Worm (Caenorhabditis elegans) whole organism, L1 larva: ENCODE results near the gene ndua-7.

Experiments
- C04F5.9 ChIP-seq: sonication (generic microtip); optimal IDR thresholded peaks from 2 replicates; lab custom pipeline; 2016; ENCODE audit warnings: missing genetic modification characterization, missing compliant biosample characterization
- C16A3.4 ChIP-seq: fragments of 150-350 bp; optimal IDR thresholded peaks from 2 replicates; lab custom pipeline; 2014; ENCODE audit warnings: missing biosample characterization, missing genetic modification characterization
- C34B4.2 ChIP-seq: sonication (generic microtip); optimal IDR thresholded peaks from 2 replicates; lab custom pipeline; 2017; ENCODE audit warnings: mild to moderate bottlenecking, missing genetic modification characterization, missing compliant biosample characterization
- F16B12.6 ChIP-seq: fragments of 150-350 bp; optimal IDR thresholded peaks from 2 replicates; lab custom pipeline; 2014; ENCODE audit warnings: missing biosample characterization, missing genetic modification characterization
- aha-1 ChIP-seq: fragments of 150-350 bp; optimal IDR thresholded peaks from 2 replicates; lab custom pipeline; 2014; ENCODE audit warnings: missing biosample characterization, missing genetic modification characterization
- aly-2 ChIP-seq: fragments of 150-350 bp; optimal IDR thresholded peaks from 2 replicates; lab custom pipeline; 2014; ENCODE audit warnings: missing biosample characterization, missing genetic modification characterization
- ama-1 ChIP-seq: fragments of 150-350 bp; optimal IDR thresholded peaks from 2 replicates; lab custom pipeline; 2014
- blmp-1 ChIP-seq: fragments of 150-350 bp; optimal IDR thresholded peaks from 2 replicates; lab custom pipeline; 2014; ENCODE audit warnings: missing biosample characterization, missing genetic modification characterization
- ceh-8 ChIP-seq: fragments of 200-800 bp; sonication (Bioruptor generic); optimal IDR thresholded peaks from 2 replicates; lab custom pipeline; 2018; ENCODE audit warnings: mild to moderate bottlenecking, missing genetic modification characterization, moderate library complexity, missing compliant biosample characterization
- ceh-90 ChIP-seq: sonication (generic microtip); optimal IDR thresholded peaks from 2 replicates; lab custom pipeline; 2016; ENCODE audit warnings: missing genetic modification characterization, missing compliant biosample characterization
- ces-1 ChIP-seq: fragments of 150-350 bp; optimal IDR thresholded peaks from 2 replicates; lab custom pipeline; 2014; ENCODE audit warnings: missing biosample characterization, missing genetic modification reagents, missing genetic modification characterization
- dsc-1 ChIP-seq: sonication (generic microtip); optimal IDR thresholded peaks from 2 replicates; lab custom pipeline; 2016; ENCODE audit warnings: mild to moderate bottlenecking, missing genetic modification characterization, missing compliant biosample characterization
- efl-3 ChIP-seq: fragments of 200-800 bp; sonication (Bioruptor generic); optimal IDR thresholded peaks from 2 replicates; lab custom pipeline; 2018; ENCODE audit warnings: mild to moderate bottlenecking, missing genetic modification characterization, missing compliant biosample characterization
- egl-13 ChIP-seq: sonication (generic microtip); optimal IDR thresholded peaks from 2 replicates; lab custom pipeline; 2016; ENCODE audit warnings: missing genotype, missing genetic modification reagents, missing genetic modification characterization, missing compliant biosample characterization
- egl-27 ChIP-seq, 2 experiments: fragments of 150-350 bp in 1 of 2; sonication (generic microtip); optimal IDR thresholded peaks; 3 replicates each; lab custom pipeline; 2017 to 2018; ENCODE audit warnings: missing biosample characterization in 2 of 2, missing genetic modification characterization in 2 of 2, missing genetic modification reagents in 2 of 2
- elt-2 ChIP-seq: sonication (generic microtip); optimal IDR thresholded peaks from 2 replicates; lab custom pipeline; 2016; ENCODE audit warnings: missing genetic modification characterization, mild to moderate bottlenecking, inconsistent platforms, missing compliant biosample characterization, missing genetic modification reagents
- elt-3 ChIP-seq, 6 experiments: fragments of 150-350 bp in 1 of 6; sonication (generic microtip); optimal IDR thresholded peaks; 2 replicates each; lab custom pipeline; 2017 to 2018; ENCODE audit warnings: missing biosample characterization in 6 of 6, missing genetic modification characterization in 6 of 6, inconsistent platforms in 1 of 6
- ets-5 ChIP-seq: fragments of 200-800 bp; sonication (Bioruptor generic); IDR thresholded peaks from 2 replicates; pipeline ENCODE4 v1.3.6; 2022; ENCODE audit warnings: missing genetic modification characterization, missing compliant biosample characterization
- fkh-4 ChIP-seq: sonication (generic microtip); optimal IDR thresholded peaks from 2 replicates; lab custom pipeline; 2016; ENCODE audit warnings: missing compliant biosample characterization, missing genetic modification characterization, borderline replicate concordance
- fkh-8 ChIP-seq: sonication (generic microtip); optimal IDR thresholded peaks from 2 replicates; lab custom pipeline; 2016; ENCODE audit warnings: mild to moderate bottlenecking, missing genetic modification characterization, missing compliant biosample characterization
- hlh-4 ChIP-seq: sonication (generic microtip); optimal IDR thresholded peaks from 2 replicates; lab custom pipeline; 2016; ENCODE audit warnings: mild to moderate bottlenecking, missing genetic modification characterization, missing compliant biosample characterization
- jun-1 ChIP-seq: fragments of 150-350 bp; optimal IDR thresholded peaks from 2 replicates; lab custom pipeline; 2014; ENCODE audit warnings: missing biosample characterization, missing genetic modification reagents, missing genetic modification characterization
- lin-13 ChIP-seq: fragments of 150-350 bp; optimal IDR thresholded peaks from 2 replicates; lab custom pipeline; 2014; ENCODE audit warnings: missing biosample characterization, missing genetic modification reagents, missing genetic modification characterization
- lin-14 ChIP-seq: fragments of 200-800 bp; sonication (Bioruptor generic); optimal IDR thresholded peaks from 2 replicates; lab custom pipeline; 2018; ENCODE audit warnings: mild to moderate bottlenecking, missing genetic modification characterization, moderate library complexity, missing compliant biosample characterization
- lin-35 ChIP-seq, 2 experiments: fragments of 150-350 bp; optimal IDR thresholded peaks; 2 replicates each; lab custom pipeline; 2014; ENCODE audit warnings: missing biosample characterization in 2 of 2, missing genetic modification characterization in 2 of 2, missing genetic modification reagents in 2 of 2
- mab-9 ChIP-seq: fragments of 200-800 bp; sonication (Bioruptor generic); IDR thresholded peaks from 2 replicates; pipeline ENCODE4 v1.3.6; 2022; ENCODE audit warnings: missing genetic modification reagents, missing genetic modification characterization, missing compliant biosample characterization
- mdl-1 ChIP-seq, 2 experiments: fragments of 150-350 bp; optimal IDR thresholded peaks; 2 replicates each; lab custom pipeline; 2014 to 2017; ENCODE audit warnings: missing biosample characterization in 2 of 2, missing genetic modification characterization in 2 of 2, inconsistent platforms in 1 of 2
- mep-1 ChIP-seq: fragments of 150-350 bp; optimal IDR thresholded peaks from 2 replicates; lab custom pipeline; 2014; ENCODE audit warnings: missing biosample characterization, missing genetic modification characterization
- nhr-11 ChIP-seq: fragments of 150-350 bp; optimal IDR thresholded peaks from 2 replicates; lab custom pipeline; 2014; ENCODE audit warnings: missing biosample characterization, missing genetic modification characterization
- nhr-12 ChIP-seq: sonication (generic microtip); optimal IDR thresholded peaks from 2 replicates; lab custom pipeline; 2017; ENCODE audit warnings: missing biosample characterization, missing genetic modification characterization
- nhr-20 ChIP-seq: sonication (generic microtip); optimal IDR thresholded peaks from 2 replicates; lab custom pipeline; 2016; ENCODE audit warnings: mild to moderate bottlenecking, missing genetic modification characterization, missing compliant biosample characterization
- nhr-237 ChIP-seq: fragments of 150-350 bp; optimal IDR thresholded peaks from 2 replicates; lab custom pipeline; 2014; ENCODE audit warnings: missing biosample characterization, missing genetic modification characterization
- nhr-76 ChIP-seq: sonication (generic microtip); optimal IDR thresholded peaks from 2 replicates; lab custom pipeline; 2017; ENCODE audit warnings: missing biosample characterization, missing genetic modification characterization
- nhr-84 ChIP-seq: sonication (generic microtip); optimal IDR thresholded peaks from 2 replicates; lab custom pipeline; 2017; ENCODE audit warnings: missing biosample characterization, missing genetic modification characterization
- nhr-85 ChIP-seq: sonication (generic microtip); peaks from one replicate; lab custom pipeline; 2016; ENCODE audit warnings: missing genetic modification characterization, inconsistent platforms, missing compliant biosample characterization
- nhr-90 ChIP-seq: sonication (generic microtip); optimal IDR thresholded peaks from 2 replicates; lab custom pipeline; 2016; ENCODE audit warnings: mild to moderate bottlenecking, missing genetic modification characterization, missing compliant biosample characterization; ENCODE audit not compliant: poor library complexity
- pag-3 ChIP-seq: sonication (generic microtip); optimal IDR thresholded peaks from 2 replicates; lab custom pipeline; 2017; ENCODE audit warnings: missing genetic modification characterization, mild to moderate bottlenecking, missing compliant biosample characterization, antibody characterized with exemption, borderline replicate concordance; ENCODE audit not compliant: insufficient read depth
- pqm-1 ChIP-seq: sonication (generic microtip); optimal IDR thresholded peaks from 3 replicates; lab custom pipeline; 2017; ENCODE audit warnings: missing biosample characterization, missing genetic modification characterization
- skn-1 ChIP-seq: fragments of 150-350 bp; optimal IDR thresholded peaks from 2 replicates; lab custom pipeline; 2014; ENCODE audit warnings: missing biosample characterization, missing genetic modification characterization
- snu-23 ChIP-seq: sonication (generic microtip); optimal IDR thresholded peaks from 2 replicates; lab custom pipeline; 2016; ENCODE audit warnings: missing genetic modification characterization, missing compliant biosample characterization
- sptf-1 ChIP-seq: fragments of 150-350 bp; optimal IDR thresholded peaks from 2 replicates; lab custom pipeline; 2014; ENCODE audit warnings: missing biosample characterization, missing genetic modification characterization
- tbx-2 ChIP-seq: sonication (generic microtip); optimal IDR thresholded peaks from 2 replicates; lab custom pipeline; 2016; ENCODE audit warnings: missing genetic modification characterization, missing compliant biosample characterization
- tlp-1 ChIP-seq: fragments of 150-350 bp; optimal IDR thresholded peaks from 2 replicates; lab custom pipeline; 2014; ENCODE audit warnings: missing biosample characterization, missing genetic modification characterization
- unc-130 ChIP-seq: fragments of 150-350 bp; optimal IDR thresholded peaks from 2 replicates; lab custom pipeline; 2017; ENCODE audit warnings: missing biosample characterization, missing genetic modification characterization, inconsistent platforms
- unc-62 ChIP-seq: fragments of 150-350 bp; optimal IDR thresholded peaks from 2 replicates; lab custom pipeline; 2014; ENCODE audit warnings: missing biosample characterization, missing genetic modification reagents, missing genetic modification characterization
- unc-98 ChIP-seq: fragments of 200-800 bp; sonication (Bioruptor generic); IDR thresholded peaks from 2 replicates; pipeline ENCODE4 v1.3.6; 2022; ENCODE audit warnings: missing genetic modification characterization, missing compliant biosample characterization
- xbp-1 ChIP-seq: sonication (generic microtip); optimal IDR thresholded peaks from 2 replicates; lab custom pipeline; 2016; ENCODE audit warnings: missing genetic modification characterization, missing compliant biosample characterization
- ztf-4 ChIP-seq: fragments of 150-350 bp; optimal IDR thresholded peaks from 2 replicates; lab custom pipeline; 2014; ENCODE audit warnings: missing biosample characterization, missing genetic modification characterization

Gene ndua-7

DNA sequence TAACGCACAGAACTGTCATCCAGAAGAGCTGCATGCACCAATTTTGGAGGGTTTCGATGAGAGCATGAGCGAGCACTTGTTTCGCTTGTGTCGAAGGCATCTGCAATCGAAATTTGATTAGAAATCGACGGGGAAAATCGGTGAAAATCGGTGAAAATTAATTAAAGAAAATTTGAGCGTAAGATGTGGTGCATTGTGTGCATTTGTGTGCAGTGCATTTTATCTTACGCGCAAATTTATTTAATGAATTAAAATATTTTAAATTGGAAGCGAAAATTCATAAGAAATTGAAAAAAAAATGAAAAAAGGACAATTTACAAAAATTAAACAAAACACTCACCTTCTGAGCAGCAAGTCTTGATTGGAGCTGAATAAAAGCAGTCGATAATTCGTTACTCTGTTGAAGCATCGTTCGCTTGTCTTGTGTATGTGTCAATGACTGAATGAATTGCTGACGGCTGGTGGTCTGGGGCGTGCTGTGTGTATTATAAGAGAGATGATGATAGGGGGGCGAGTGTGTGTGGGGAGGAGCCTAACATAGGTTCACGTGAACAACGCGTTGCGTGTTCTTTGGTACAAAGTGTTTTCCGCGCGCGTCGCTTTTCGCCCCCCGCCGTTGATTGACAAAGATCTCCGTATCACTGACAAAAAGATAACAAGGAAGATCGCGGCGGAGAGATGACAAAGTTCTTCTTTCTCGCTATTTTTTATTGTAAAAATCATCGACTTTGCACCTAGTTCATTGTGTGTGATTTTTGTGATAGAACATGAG, 32.6 kb downstream of the ndua-7 start (continued):
- TF ChIP-seq mab-9 (GFP tag; lab: Robert Waterston, UW) (no peak), fkh-4 (tag; lab: Kevin White, UChicago) (no peak), nhr-237 (tag; lab: Kevin White, UChicago) (no peak), xbp-1 (tag; lab: Kevin White, UChicago) (peak; percentile 48), nhr-12 (tag; lab: Kevin White, UChicago) (no peak), nhr-76 (tag; lab: Kevin White, UChicago) (no peak), pqm-1 (tag; lab: Kevin White, UChicago) (peak; percentile 51), pag-3 (tag; lab: Kevin White, UChicago) (no peak), aly-2 (tag; lab: Kevin White, UChicago) (no peak), F16B12.6 (tag; lab: Kevin White, UChicago) (peak; percentile 15), unc-130 (tag; lab: Kevin White, UChicago) (peak; percentile 89), unc-98 (GFP tag; lab: Robert Waterston, UW) (peak; percentile 26; the same call in 1 of the 2 replicates), aha-1 (tag; lab: Kevin White, UChicago) (no peak), nhr-20 (peak; percentile 91), lin-14 (GFP tag; lab: Kevin White, UChicago) (peak; percentile 95), ceh-90 (no peak), jun-1 (tag; lab: Kevin White, UChicago) (peak; percentile 62), elt-2 (tag; lab: Kevin White, UChicago) (peak; percentile 82), unc-62 (GFP tag; lab: Kevin White, UChicago) (no peak), egl-13 (tag; lab: Kevin White, UChicago) (no peak), ztf-4 (peak; percentile 76), C16A3.4 (tag; lab: Kevin White, UChicago) (peak; percentile 57), blmp-1 (tag; lab: Kevin White, UChicago) (peak; percentile 75), mep-1 (tag; lab: Kevin White, UChicago) (peak; percentile 71), fkh-8 (tag; lab: Kevin White, UChicago) (peak; percentile 30), nhr-85 (peak; percentile 95), mdl-1 (tag; optimal IDR thresholded peaks at IDR 0.05; lab: Kevin White, UChicago) (peak in 1 of 2 experiments; percentile 92), tbx-2 (tag; lab: Kevin White, UChicago) (peak; percentile 81), ama-1 (lab: Kevin White, UChicago) (peak; percentile 87), lin-35 (GFP tag; optimal IDR thresholded peaks at IDR 0.05; lab: Kevin White, UChicago) (peak; percentile 39 to 65), hlh-4 (tag; lab: Kevin White, UChicago) (no peak), C34B4.2 (tag; lab: Kevin White, UChicago) (no peak), elt-3 (tag; optimal IDR thresholded peaks at IDR 0.05; lab: Kevin White, UChicago) (peak; percentile 24 to 79 (median 56)), C04F5.9 (peak; percentile 13)

DNA sequence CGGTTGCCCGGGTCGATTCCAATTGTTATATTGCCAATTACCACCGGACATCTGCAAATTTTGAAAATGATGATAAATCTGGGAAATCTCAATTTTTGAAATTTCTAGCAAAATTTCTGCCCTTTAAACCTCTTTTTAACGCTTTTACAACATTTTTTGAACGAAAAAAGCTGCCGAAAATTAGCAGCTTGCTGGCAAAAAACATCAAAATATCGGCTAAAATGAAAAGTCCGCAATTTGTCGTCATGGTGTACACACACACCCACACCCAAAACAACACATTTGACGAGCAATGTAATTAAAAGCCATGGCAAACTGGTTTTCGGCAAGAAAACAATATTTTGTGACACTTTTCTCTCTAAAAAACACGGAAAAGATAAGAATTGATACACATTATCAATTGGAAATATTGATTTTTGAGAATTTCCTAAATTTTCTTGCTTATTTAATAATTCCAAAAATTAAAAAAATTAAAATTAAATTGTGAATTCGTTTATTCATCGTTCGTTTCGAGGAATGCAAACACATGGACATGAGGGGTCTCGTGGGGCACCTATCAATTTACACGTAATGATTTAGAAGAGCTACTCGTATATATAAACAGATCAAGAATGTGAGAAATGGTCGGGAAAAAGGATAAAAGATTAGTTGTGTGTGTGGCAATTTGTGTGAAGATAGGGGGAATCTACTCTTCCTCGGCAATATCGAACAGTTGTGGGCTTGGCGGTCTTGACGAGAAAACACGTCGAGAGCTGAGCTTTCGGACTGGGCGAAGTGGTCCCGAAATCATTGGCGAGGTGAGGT, 33.6 kb downstream of the ndua-7 start, which contains the start of gene pqn-27:
pqn-27 (minus strand) TSS at position 51 of the 804 bp plus-strand sequence.
- TF ChIP-seq snu-23 (GFP tag; lab: Kevin White, UChicago) (peak; percentile 82), ces-1 (GFP tag; lab: Kevin White, UChicago) (no peak), nhr-11 (no peak), skn-1 (tag; lab: Kevin White, UChicago) (no peak), tbx-2 (tag; lab: Kevin White, UChicago) (peak; percentile 79), egl-27 (tag; optimal IDR thresholded peaks at IDR 0.05; lab: Kevin White, UChicago) (no peak), tlp-1 (tag; lab: Kevin White, UChicago) (no peak), F16B12.6 (tag; lab: Kevin White, UChicago) (peak; percentile 94), ceh-8 (GFP tag; lab: Kevin White, UChicago) (no peak), ceh-90 (no peak), lin-13 (GFP tag; lab: Kevin White, UChicago) (peak; percentile 44), nhr-12 (tag; lab: Kevin White, UChicago) (peak; percentile 10), dsc-1 (tag; lab: Kevin White, UChicago) (peak; percentile 57), nhr-90 (tag; lab: Kevin White, UChicago) (peak; percentile 77), ets-5 (no peak), lin-14 (GFP tag; lab: Kevin White, UChicago) (peak; percentile 76), mdl-1 (tag; optimal IDR thresholded peaks at IDR 0.05; lab: Kevin White, UChicago) (no peak), lin-35 (GFP tag; optimal IDR thresholded peaks at IDR 0.05; lab: Kevin White, UChicago) (peak; percentile 39 to 70), nhr-84 (no peak), elt-3 (tag; optimal IDR thresholded peaks at IDR 0.05; lab: Kevin White, UChicago) (peak in 2 of 6 experiments; percentile 86 to 94), nhr-76 (tag; lab: Kevin White, UChicago) (no peak), sptf-1 (tag; lab: Kevin White, UChicago) (no peak), efl-3 (GFP tag; lab: Kevin White, UChicago) (no peak)
